Worm (Caenorhabditis elegans): Measurements from ENCODE around the gene dsb-1.

DNA sequence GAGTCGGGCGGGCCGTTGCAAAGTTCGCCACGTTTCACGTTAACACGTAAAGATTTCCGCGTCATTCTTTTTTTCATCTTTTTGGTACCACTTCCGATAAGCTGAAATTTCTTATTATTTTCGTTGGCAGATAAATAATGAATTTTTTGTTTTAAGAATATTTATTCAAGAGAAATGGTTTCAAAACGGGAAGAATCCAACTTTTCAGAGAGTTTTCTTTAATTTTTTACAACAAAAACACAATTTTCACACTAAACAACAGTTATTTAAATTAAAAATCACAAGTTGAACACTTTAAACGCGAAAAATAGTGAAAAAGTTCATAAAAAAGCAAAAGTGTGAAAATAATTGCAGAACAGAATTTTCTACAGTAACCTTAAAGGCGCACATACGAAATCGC lies 45.4 kb downstream of the dsb-1 start, which contains the start of gene spe-44:
- no peak for TF ChIP-seq med-1 (GFP tag; optimal IDR thresholded peaks at IDR 0.05; ENCODE audit: insufficient read depth)
- no peak for TF ChIP-seq klf-2 (GFP tag; conservative IDR thresholded peaks at IDR 0.05)
- TF ChIP-seq T22C8.4 (GFP tag; IDR thresholded peaks at IDR 0.05), result no peak
- TF ChIP-seq flt-1 (GFP tag; IDR thresholded peaks at IDR 0.05), result no peak
- TF ChIP-seq ref-1 (GFP tag; conservative IDR thresholded peaks at IDR 0.05), result no peak
- no peak for TF ChIP-seq tab-1 (GFP tag; IDR thresholded peaks at IDR 0.05)
- TF ChIP-seq ztf-23 (GFP tag; IDR thresholded peaks at IDR 0.05), result no peak
- TF ChIP-seq ztf-29 (GFP tag; IDR thresholded peaks at IDR 0.05), result no peak
